Fruit fly (Drosophila melanogaster): ENCODE measurements around the gene CG10352.

Gene CG10352

dm6 chrX:11905144-11905543 lies 28.2 kb upstream of the CG10352 start, which contains the start of gene Upf1 (continued):
- TF ChIP-seq ssp (GFP tag; IDR thresholded peaks at IDR 0.05), result 0 out of 2 replicates have a peak, but pooled peaks have one; percentile 8
- peak; percentile 83 for TF ChIP-seq Med (GFP tag)
- no peak for TF ChIP-seq Drgx (GFP tag; IDR thresholded peaks at IDR 0.05)
- TF ChIP-seq chinmo (GFP tag; IDR thresholded peaks at IDR 0.05; ENCODE audit: partially characterized antibody), result peak; percentile 91; the same call in 3 of the 4 replicates
- TF ChIP-seq CG10543 (GFP tag; optimal IDR thresholded peaks at IDR 0.05), result no peak
- no peak for TF ChIP-seq wek (GFP tag; optimal IDR thresholded peaks at IDR 0.05)
- peak; percentile 94 for TF ChIP-seq knrl (GFP tag; IDR thresholded peaks at IDR 0.05; ENCODE audit: partially characterized antibody)
- TF ChIP-seq bab2 (GFP tag; optimal IDR thresholded peaks at IDR 0.05), result no peak
- TF ChIP-seq h (optimal IDR thresholded peaks at IDR 0.05), result no peak
- no peak for TF ChIP-seq nerfin-1 (tag; optimal IDR thresholded peaks at IDR 0.05)
- no peak for TF ChIP-seq Atf6 (GFP tag; IDR thresholded peaks at IDR 0.05)
- TF ChIP-seq Optix (GFP tag; IDR thresholded peaks at IDR 0.05), result no peak
- no peak for TF ChIP-seq kah (GFP tag; optimal IDR thresholded peaks at IDR 0.05)
- no peak for TF ChIP-seq CG11085 (GFP tag; IDR thresholded peaks at IDR 0.05)
- TF ChIP-seq gcm (GFP tag; optimal IDR thresholded peaks at IDR 0.05), result no peak
- TF ChIP-seq toy (GFP tag; IDR thresholded peaks at IDR 0.05), result no peak
- TF ChIP-seq CG4730 (GFP tag; IDR thresholded peaks at IDR 0.05), result no peak
- no peak for TF ChIP-seq slou (GFP tag; optimal IDR thresholded peaks at IDR 0.05)
- peak; percentile 94 for TF ChIP-seq Opbp (GFP tag; IDR thresholded peaks at IDR 0.05; ENCODE audit: partially characterized antibody)
- TF ChIP-seq CG6254 (GFP tag; optimal IDR thresholded peaks at IDR 0.05), result no peak
- TF ChIP-seq CG16813 (GFP tag; IDR thresholded peaks at IDR 0.05; ENCODE audit: partially characterized antibody), result peak; percentile 92
- TF ChIP-seq fru (optimal IDR thresholded peaks at IDR 0.05), result no peak
- no peak for TF ChIP-seq nau (GFP tag; optimal IDR thresholded peaks at IDR 0.05)
- TF ChIP-seq CTCF (GFP tag; optimal IDR thresholded peaks at IDR 0.05), result no peak
- TF ChIP-seq Awh (GFP tag; IDR thresholded peaks at IDR 0.05), result no peak
- TF ChIP-seq Oaz (GFP tag; IDR thresholded peaks at IDR 0.05), result no peak
- TF ChIP-seq CG15011 (GFP tag; optimal IDR thresholded peaks at IDR 0.05), result no peak
- no peak for TF ChIP-seq cad (GFP tag; optimal IDR thresholded peaks at IDR 0.05)
- TF ChIP-seq insv (GFP tag; optimal IDR thresholded peaks at IDR 0.05), result no peak
- TF ChIP-seq CG7987 (GFP tag; optimal IDR thresholded peaks at IDR 0.05), result no peak
- no peak for TF ChIP-seq CG13296 (GFP tag; optimal IDR thresholded peaks at IDR 0.05)
- TF ChIP-seq mld (GFP tag; IDR thresholded peaks at IDR 0.05; ENCODE audit: partially characterized antibody), result peak; percentile 92
- TF ChIP-seq CG1602 (GFP tag; optimal IDR thresholded peaks at IDR 0.05), result no peak
- peak; percentile 30 for TF ChIP-seq CG12659 (GFP tag; optimal IDR thresholded peaks at IDR 0.05)
- no peak for TF ChIP-seq H15 (GFP tag; IDR thresholded peaks at IDR 0.05)
- TF ChIP-seq Dek (tag; optimal IDR thresholded peaks at IDR 0.05), result no peak
- peak; percentile 83 for TF ChIP-seq nerfin-2 (GFP tag; IDR thresholded peaks at IDR 0.05; ENCODE audit: partially characterized antibody)
- no peak for TF ChIP-seq Poxn (GFP tag; IDR thresholded peaks at IDR 0.05)
- peak; percentile 92 for TF ChIP-seq inv (GFP tag; IDR thresholded peaks at IDR 0.05; ENCODE audit: partially characterized antibody)
- TF ChIP-seq ttk (GFP tag; IDR thresholded peaks at IDR 0.05), result no peak
- no peak for TF ChIP-seq Six4 (GFP tag; optimal IDR thresholded peaks at IDR 0.05)
- TF ChIP-seq peb (GFP tag; IDR thresholded peaks at IDR 0.05), result no peak
- no peak for TF ChIP-seq chn (GFP tag; optimal IDR thresholded peaks at IDR 0.05)
- TF ChIP-seq ab (GFP tag; optimal IDR thresholded peaks at IDR 0.05), result no peak
- TF ChIP-seq Nf-YB (GFP tag; optimal IDR thresholded peaks at IDR 0.05), result no peak
- TF ChIP-seq CG12155 (GFP tag; optimal IDR thresholded peaks at IDR 0.05), result no peak
- peak; percentile 45; the same call in 1 of the 2 replicates for TF ChIP-seq slbo (GFP tag; IDR thresholded peaks at IDR 0.05)
- no peak for TF ChIP-seq zen (tag; optimal IDR thresholded peaks at IDR 0.05)
- TF ChIP-seq CG4820 (GFP tag; optimal IDR thresholded peaks at IDR 0.05), result no peak
- TF ChIP-seq CG15269 (tag; optimal IDR thresholded peaks at IDR 0.05), result no peak
- no peak for TF ChIP-seq CG3838 (GFP tag; optimal IDR thresholded peaks at IDR 0.05)
- no peak for TF ChIP-seq mirr (GFP tag; optimal IDR thresholded peaks at IDR 0.05)
- no peak for TF ChIP-seq Asciz (GFP tag; optimal IDR thresholded peaks at IDR 0.05)

Measured in whole organism, embryonic.